Fruit fly (Drosophila melanogaster): Measurements from ENCODE around the gene CG4995.

Gene CG4995

DNA sequence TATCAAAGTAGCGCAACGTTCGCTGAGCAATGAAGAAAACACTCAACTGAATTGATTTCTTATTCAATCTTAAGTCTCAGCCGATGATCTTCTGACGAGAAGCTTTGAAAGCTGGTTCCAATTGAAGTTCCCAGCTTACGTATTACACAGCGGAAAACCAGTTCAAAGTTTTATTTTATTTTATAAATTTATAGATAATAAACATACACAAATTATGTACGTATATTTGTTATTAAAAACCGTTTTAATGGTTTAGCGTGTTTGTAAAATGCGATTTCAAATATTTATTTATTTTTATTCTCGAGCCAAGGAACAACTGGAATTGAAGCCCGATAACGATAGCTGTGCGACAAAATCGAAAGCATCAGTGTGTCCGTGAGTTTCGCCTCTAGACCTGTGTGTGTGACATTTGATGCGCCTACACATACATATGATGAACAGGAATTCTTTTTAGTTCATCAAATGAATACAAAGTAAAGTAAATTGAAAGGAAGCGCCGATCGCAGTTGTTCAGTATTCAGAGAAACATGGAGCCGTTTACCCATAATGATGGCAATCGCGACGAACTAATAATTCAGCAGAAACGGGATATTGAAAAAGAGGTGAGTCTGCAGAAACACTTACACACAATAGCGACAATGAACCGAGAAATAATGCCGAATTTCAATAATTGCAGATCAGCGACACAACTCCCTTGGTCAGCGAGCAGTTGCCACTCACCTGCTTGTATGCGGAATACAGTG, 15.6 kb upstream of the CG4995 start, which contains the start of the genes CG5390 and CG4968 (continued):
- peak; percentile 72 for TF ChIP-seq Rfx (GFP tag; IDR thresholded peaks at IDR 0.05)
- TF ChIP-seq HHEX (GFP tag; optimal IDR thresholded peaks at IDR 0.05): peak; percentile 65
- TF ChIP-seq lilli (GFP tag; optimal IDR thresholded peaks at IDR 0.05): peak; percentile 65
- no peak for TF ChIP-seq Mes4 (GFP tag; optimal IDR thresholded peaks at IDR 0.05)
- peak; percentile 33 for TF ChIP-seq gfzf (GFP tag; optimal IDR thresholded peaks at IDR 0.05)
- peak; percentile 56 for TF ChIP-seq odd (GFP tag; optimal IDR thresholded peaks at IDR 0.05)
- TF ChIP-seq toy (GFP tag; IDR thresholded peaks at IDR 0.05): no peak
- TF ChIP-seq Eip74EF (GFP tag; optimal IDR thresholded peaks at IDR 0.05): peak in 1 of 2 experiments; percentile 46
- peak; percentile 66 for TF ChIP-seq CG7372 (GFP tag; IDR thresholded peaks at IDR 0.05)
- TF ChIP-seq Taf1 (GFP tag; IDR thresholded peaks at IDR 0.05): 0 out of 2 replicates have a peak, but pooled peaks have one; percentile 14
- TF ChIP-seq sens (GFP tag): peak; percentile 81
- TF ChIP-seq CG10147 (GFP tag; optimal IDR thresholded peaks at IDR 0.05): peak; percentile 70
- no peak for TF ChIP-seq sna (GFP tag; IDR thresholded peaks at IDR 0.05; ENCODE audit: partially characterized antibody)
- no peak for TF ChIP-seq Doc3 (GFP tag; IDR thresholded peaks at IDR 0.05; ENCODE audit: partially characterized antibody)
- TF ChIP-seq vvl (GFP tag; IDR thresholded peaks at IDR 0.05): peak; percentile 82
- peak; percentile 98 for TF ChIP-seq CG9437 (GFP tag; optimal IDR thresholded peaks at IDR 0.05)
- peak; percentile 61 for TF ChIP-seq caup (GFP tag; optimal IDR thresholded peaks at IDR 0.05; ENCODE audit: severe bottlenecking)
- no peak for TF ChIP-seq CG7271 (tag; optimal IDR thresholded peaks at IDR 0.05)
- peak; percentile 33 for TF ChIP-seq kay (GFP tag; optimal IDR thresholded peaks at IDR 0.05)
- peak; percentile 87 for TF ChIP-seq gem (tag; optimal IDR thresholded peaks at IDR 0.05)
- peak; percentile 14 for TF ChIP-seq CG13123 (GFP tag; optimal IDR thresholded peaks at IDR 0.05)
- no peak for TF ChIP-seq Optix (GFP tag; IDR thresholded peaks at IDR 0.05)
- TF ChIP-seq CG17361 (GFP tag; IDR thresholded peaks at IDR 0.05): peak; percentile 62; the same call in 2 of the 3 replicates
- TF ChIP-seq Mad (GFP tag; optimal IDR thresholded peaks at IDR 0.05): peak; percentile 14
- TF ChIP-seq bab2 (GFP tag; optimal IDR thresholded peaks at IDR 0.05): no peak
- no peak for TF ChIP-seq Deaf1 (tag; optimal IDR thresholded peaks at IDR 0.05)
- peak; percentile 24 for TF ChIP-seq Side (GFP tag; optimal IDR thresholded peaks at IDR 0.05)
- peak; percentile 77 for TF ChIP-seq Fer3 (tag; optimal IDR thresholded peaks at IDR 0.05)
- TF ChIP-seq CG13894 (tag; optimal IDR thresholded peaks at IDR 0.05): peak; percentile 88
- TF ChIP-seq Med (GFP tag): peak; percentile 87
- no peak for TF ChIP-seq CG15073 (GFP tag; optimal IDR thresholded peaks at IDR 0.05)
- no peak for TF ChIP-seq org-1 (GFP tag; optimal IDR thresholded peaks at IDR 0.05)
- peak; percentile 71 for TF ChIP-seq CG7556 (GFP tag; optimal IDR thresholded peaks at IDR 0.05)
- TF ChIP-seq CG5245 (GFP tag; optimal IDR thresholded peaks at IDR 0.05): no peak
- TF ChIP-seq tin (GFP tag; optimal IDR thresholded peaks at IDR 0.05): peak; percentile 46
- peak; percentile 59 for TF ChIP-seq Fer2 (tag; optimal IDR thresholded peaks at IDR 0.05)
- TF ChIP-seq CG2129 (GFP tag; IDR thresholded peaks at IDR 0.05; ENCODE audit: partially characterized antibody): no peak
- TF ChIP-seq CG15514 (GFP tag; optimal IDR thresholded peaks at IDR 0.05): peak; percentile 97
- no peak for TF ChIP-seq Gug (GFP tag; IDR thresholded peaks at IDR 0.05)
- TF ChIP-seq CrebB (tag; optimal IDR thresholded peaks at IDR 0.05): peak; percentile 56
- TF ChIP-seq CG11398 (GFP tag; optimal IDR thresholded peaks at IDR 0.05): no peak
- 0 out of 3 replicates have a peak, but pooled peaks have one; percentile 48 for TF ChIP-seq zfh1 (GFP tag; IDR thresholded peaks at IDR 0.05)
- TF ChIP-seq CG12104 (GFP tag; optimal IDR thresholded peaks at IDR 0.05): peak; percentile 39
- peak; percentile 70 for TF ChIP-seq phol (tag; optimal IDR thresholded peaks at IDR 0.05)
- TF ChIP-seq CG1024 (GFP tag; IDR thresholded peaks at IDR 0.05): peak; percentile 17; the same call in 1 of the 2 replicates
- peak; percentile 72 for TF ChIP-seq NfI (GFP tag; optimal IDR thresholded peaks at IDR 0.05)
- 0 out of 2 replicates have a peak, but pooled peaks have one; percentile 14 for TF ChIP-seq CG14667 (GFP tag; IDR thresholded peaks at IDR 0.05)
- no peak; the same call in 2 of the 3 replicates for TF ChIP-seq zen2 (GFP tag; IDR thresholded peaks at IDR 0.05; ENCODE audit: partially characterized antibody)
